Worm (Caenorhabditis elegans) whole organism, L4 larva: ENCODE results near the gene sru-7.
A peak's percentile ranks its signal among the peaks of the same experiment; 100 is the strongest.

Source experiments
- D1046.2 ChIP-seq: fragments of 200-800 bp; sonication (Bioruptor generic); IDR thresholded peaks from 2 replicates; pipeline ENCODE4 v1.3.6; 2022; ENCODE audit warnings: missing genetic modification characterization, missing compliant biosample characterization
- R02D3.7 ChIP-seq: fragments of 150-350 bp; sonication (generic microtip); optimal IDR thresholded peaks from 3 replicates; lab custom pipeline; 2014; ENCODE audit warnings: missing biosample characterization, missing genetic modification characterization
- T20F7.1 ChIP-seq: fragments of 200-800 bp; sonication (Bioruptor generic); optimal IDR thresholded peaks from 2 replicates; lab custom pipeline; 2018; ENCODE audit warnings: mild to moderate bottlenecking, missing genetic modification characterization, missing compliant biosample characterization
- Y75B8A.6 ChIP-seq: fragments of 200-800 bp; sonication (Bioruptor generic); IDR thresholded peaks from 2 replicates; pipeline ENCODE4 v1.3.6; 2022; ENCODE audit warnings: missing genetic modification reagents, missing genetic modification characterization, missing compliant biosample characterization
- ama-1 ChIP-seq: fragments of 150-350 bp; optimal IDR thresholded peaks from 2 replicates; lab custom pipeline; 2014; ENCODE audit warnings: inconsistent platforms, mixed read lengths
- attf-4 ChIP-seq: sonication (generic microtip); optimal IDR thresholded peaks from 3 replicates; lab custom pipeline; 2017; ENCODE audit warnings: missing biosample characterization, missing genetic modification characterization
- ceh-20 ChIP-seq: fragments of 200-800 bp; sonication (Bioruptor generic); IDR thresholded peaks from 2 replicates; pipeline ENCODE4 v1.3.6; 2022; ENCODE audit warnings: missing genetic modification reagents, missing genetic modification characterization, missing compliant biosample characterization
- ceh-28 ChIP-seq: fragments of 150-350 bp; optimal IDR thresholded peaks from 2 replicates; lab custom pipeline; 2014; ENCODE audit warnings: missing biosample characterization, missing genetic modification reagents, missing genetic modification characterization
- ceh-44 ChIP-seq: fragments of 200-800 bp; sonication (Bioruptor generic); IDR thresholded peaks from 2 replicates; pipeline ENCODE4 v1.3.6; 2022; ENCODE audit warnings: missing genetic modification reagents, missing genetic modification characterization, missing compliant biosample characterization
- ceh-62 ChIP-seq: sonication (generic microtip); optimal IDR thresholded peaks from 2 replicates; lab custom pipeline; 2017; ENCODE audit warnings: missing biosample characterization, missing genetic modification characterization
- cey-2 ChIP-seq: sonication (generic microtip); optimal IDR thresholded peaks from 3 replicates; lab custom pipeline; 2017; ENCODE audit warnings: missing genetic modification characterization, mild to moderate bottlenecking, missing compliant biosample characterization, antibody characterized with exemption, borderline replicate concordance; ENCODE audit not compliant: insufficient read depth
- ctbp-1 ChIP-seq: fragments of 200-800 bp; sonication (Bioruptor generic); IDR thresholded peaks from 2 replicates; pipeline ENCODE4 v1.3.6; 2022; ENCODE audit warnings: missing genetic modification reagents, missing genetic modification characterization, missing compliant biosample characterization
- daf-16 ChIP-seq, 3 experiments: sonication (generic microtip); optimal IDR thresholded peaks; 2 replicates each; lab custom pipeline; 2016 to 2017; ENCODE audit warnings: missing genetic modification characterization in 3 of 3, missing genetic modification reagents in 3 of 3, mild to moderate bottlenecking in 2 of 3, missing compliant biosample characterization in 2 of 3, missing biosample characterization in 1 of 3, moderate library complexity in 1 of 3
- dmd-6 ChIP-seq: fragments of 200-800 bp; sonication (Bioruptor generic); IDR thresholded peaks from 2 replicates; pipeline ENCODE4 v1.3.6; 2022; ENCODE audit warnings: missing genetic modification reagents, missing genetic modification characterization, missing compliant biosample characterization
- duxl-1 ChIP-seq: sonication (generic microtip); optimal IDR thresholded peaks from 2 replicates; lab custom pipeline; 2016; ENCODE audit warnings: mild to moderate bottlenecking, missing genetic modification characterization, moderate library complexity, missing compliant biosample characterization; ENCODE audit not compliant: poor library complexity
- egl-43 ChIP-seq: fragments of 200-800 bp; sonication (Bioruptor generic); IDR thresholded peaks from 2 replicates; pipeline ENCODE4 v1.3.6; 2022; ENCODE audit warnings: missing genetic modification reagents, missing genetic modification characterization, missing compliant biosample characterization
- fkh-10 ChIP-seq: fragments of 150-350 bp; optimal IDR thresholded peaks from 2 replicates; lab custom pipeline; 2014; ENCODE audit warnings: missing biosample characterization, missing genetic modification reagents, missing genetic modification characterization
- hif-1 ChIP-seq, 2 experiments: sonication (generic microtip); optimal IDR thresholded peaks; 2 replicates each; lab custom pipeline; 2016 to 2017; ENCODE audit warnings: missing compliant biosample characterization in 2 of 2, missing genetic modification characterization in 2 of 2, missing genetic modification reagents in 2 of 2, missing genotype in 2 of 2, mild to moderate bottlenecking in 1 of 2
- jun-1 ChIP-seq: fragments of 150-350 bp; optimal IDR thresholded peaks from 2 replicates; lab custom pipeline; 2014; ENCODE audit warnings: missing biosample characterization, missing genetic modification reagents, missing genetic modification characterization
- lin-1 ChIP-seq: fragments of 200-800 bp; sonication (Bioruptor generic); IDR thresholded peaks from 2 replicates; pipeline ENCODE4 v1.3.6; 2022; ENCODE audit warnings: missing genetic modification reagents, missing genetic modification characterization, missing compliant biosample characterization
- lin-13 ChIP-seq: fragments of 150-350 bp; optimal IDR thresholded peaks from 2 replicates; lab custom pipeline; 2014; ENCODE audit warnings: missing biosample characterization, missing genetic modification reagents, missing genetic modification characterization
- lsy-2 ChIP-seq, 2 experiments: fragments of 150-350 bp in 1 of 2; sonication (generic microtip) in 1 of 2; optimal IDR thresholded peaks; 2 replicates each; lab custom pipeline; 2014 to 2017; ENCODE audit warnings: missing biosample characterization in 2 of 2, missing genetic modification characterization in 2 of 2
- madf-5 ChIP-seq, 2 experiments: fragments of 200-800 bp; sonication (Bioruptor generic); IDR thresholded peaks; 2 replicates each; pipeline ENCODE4 v1.3.6; 2022; ENCODE audit warnings: missing compliant biosample characterization in 2 of 2, missing genetic modification characterization in 2 of 2
- mdl-1 ChIP-seq, 2 experiments: fragments of 150-350 bp in 1 of 2; sonication (generic microtip) in 1 of 2; optimal IDR thresholded peaks; 2 replicates each; lab custom pipeline; 2014 to 2017; ENCODE audit warnings: missing biosample characterization in 2 of 2, missing genetic modification characterization in 2 of 2
- mep-1 ChIP-seq: fragments of 150-350 bp; sonication (generic microtip); optimal IDR thresholded peaks from 3 replicates; lab custom pipeline; 2014; ENCODE audit warnings: missing biosample characterization, missing genetic modification characterization
- mes-2 ChIP-seq: sonication (generic microtip); optimal IDR thresholded peaks from 2 replicates; lab custom pipeline; 2016; ENCODE audit warnings: missing genotype, mild to moderate bottlenecking, missing genetic modification characterization, missing compliant biosample characterization; ENCODE audit not compliant: poor library complexity, severe bottlenecking
- mxl-2 ChIP-seq: fragments of 200-800 bp; sonication (Bioruptor generic); conservative IDR thresholded peaks from 2 replicates; pipeline ENCODE4 v1.3.6; 2022; ENCODE audit warnings: missing genetic modification reagents, missing genetic modification characterization, missing compliant biosample characterization
- mxl-3 ChIP-seq: fragments of 200-800 bp; sonication (Bioruptor generic); optimal IDR thresholded peaks from 2 replicates; lab custom pipeline; 2018; ENCODE audit warnings: mild to moderate bottlenecking, missing genetic modification characterization, missing compliant biosample characterization
- nhr-25 ChIP-seq: sonication (generic microtip); optimal IDR thresholded peaks from 2 replicates; lab custom pipeline; 2017; ENCODE audit warnings: missing genetic modification characterization, mild to moderate bottlenecking, missing compliant biosample characterization, antibody characterized with exemption, moderate library complexity, borderline replicate concordance; ENCODE audit not compliant: insufficient read depth
- nhr-42 ChIP-seq: fragments of 200-800 bp; sonication (Bioruptor generic); IDR thresholded peaks from 2 replicates; pipeline ENCODE4 v1.3.6; 2022; ENCODE audit warnings: missing genetic modification characterization, missing compliant biosample characterization
- nhr-6 ChIP-seq: fragments of 150-350 bp; optimal IDR thresholded peaks from 2 replicates; lab custom pipeline; 2014; ENCODE audit warnings: missing biosample characterization, missing genetic modification characterization
- nhr-77 ChIP-seq: fragments of 150-350 bp; optimal IDR thresholded peaks from 2 replicates; lab custom pipeline; 2014; ENCODE audit warnings: missing biosample characterization, missing genetic modification characterization
- php-3 ChIP-seq: fragments of 200-800 bp; sonication (Bioruptor generic); IDR thresholded peaks from 2 replicates; pipeline ENCODE4 v1.3.6; 2022; ENCODE audit warnings: missing genetic modification reagents, missing genetic modification characterization, missing compliant biosample characterization
- rbr-2 ChIP-seq: sonication (generic microtip); optimal IDR thresholded peaks from 2 replicates; lab custom pipeline; 2016; ENCODE audit warnings: missing genotype, missing genetic modification characterization, missing compliant biosample characterization
- saeg-2 ChIP-seq: fragments of 200-800 bp; sonication (Bioruptor generic); IDR thresholded peaks from 2 replicates; pipeline ENCODE4 v1.3.6; 2022; ENCODE audit warnings: missing genetic modification reagents, missing genetic modification characterization, missing compliant biosample characterization
- snpc-1.2 ChIP-seq: fragments of 200-800 bp; sonication (Bioruptor generic); IDR thresholded peaks from 2 replicates; pipeline ENCODE4 v1.3.6; 2022; ENCODE audit warnings: missing genetic modification reagents, missing genetic modification characterization, missing compliant biosample characterization
- snpc-4 ChIP-seq: fragments of 150-350 bp; optimal IDR thresholded peaks from 2 replicates; lab custom pipeline; 2014; ENCODE audit warnings: missing biosample characterization, missing genetic modification characterization
- spr-1 ChIP-seq: sonication (generic microtip); optimal IDR thresholded peaks from 2 replicates; lab custom pipeline; 2016; ENCODE audit warnings: mild to moderate bottlenecking, missing genetic modification characterization, missing compliant biosample characterization
- tag-97 ChIP-seq: fragments of 200-800 bp; sonication (Bioruptor generic); IDR thresholded peaks from 2 replicates; pipeline ENCODE4 v1.3.6; 2022; ENCODE audit warnings: missing genetic modification characterization, missing compliant biosample characterization
- tra-1 ChIP-seq: fragments of 200-800 bp; sonication (Bioruptor generic); IDR thresholded peaks from 2 replicates; pipeline ENCODE4 v1.3.6; 2022; ENCODE audit warnings: missing genetic modification reagents, missing genetic modification characterization, missing compliant biosample characterization
- vab-7 ChIP-seq: fragments of 200-800 bp; sonication (Bioruptor generic); IDR thresholded peaks from 2 replicates; pipeline ENCODE4 v1.3.6; 2022; ENCODE audit warnings: missing genetic modification reagents, missing genetic modification characterization, missing compliant biosample characterization
- zfp-3 ChIP-seq: fragments of 200-800 bp; sonication (Bioruptor generic); conservative IDR thresholded peaks from 2 replicates; pipeline ENCODE4 v1.3.6; 2022; ENCODE audit warnings: missing genetic modification reagents, missing genetic modification characterization, missing compliant biosample characterization

The sru-7 gene

DNA sequence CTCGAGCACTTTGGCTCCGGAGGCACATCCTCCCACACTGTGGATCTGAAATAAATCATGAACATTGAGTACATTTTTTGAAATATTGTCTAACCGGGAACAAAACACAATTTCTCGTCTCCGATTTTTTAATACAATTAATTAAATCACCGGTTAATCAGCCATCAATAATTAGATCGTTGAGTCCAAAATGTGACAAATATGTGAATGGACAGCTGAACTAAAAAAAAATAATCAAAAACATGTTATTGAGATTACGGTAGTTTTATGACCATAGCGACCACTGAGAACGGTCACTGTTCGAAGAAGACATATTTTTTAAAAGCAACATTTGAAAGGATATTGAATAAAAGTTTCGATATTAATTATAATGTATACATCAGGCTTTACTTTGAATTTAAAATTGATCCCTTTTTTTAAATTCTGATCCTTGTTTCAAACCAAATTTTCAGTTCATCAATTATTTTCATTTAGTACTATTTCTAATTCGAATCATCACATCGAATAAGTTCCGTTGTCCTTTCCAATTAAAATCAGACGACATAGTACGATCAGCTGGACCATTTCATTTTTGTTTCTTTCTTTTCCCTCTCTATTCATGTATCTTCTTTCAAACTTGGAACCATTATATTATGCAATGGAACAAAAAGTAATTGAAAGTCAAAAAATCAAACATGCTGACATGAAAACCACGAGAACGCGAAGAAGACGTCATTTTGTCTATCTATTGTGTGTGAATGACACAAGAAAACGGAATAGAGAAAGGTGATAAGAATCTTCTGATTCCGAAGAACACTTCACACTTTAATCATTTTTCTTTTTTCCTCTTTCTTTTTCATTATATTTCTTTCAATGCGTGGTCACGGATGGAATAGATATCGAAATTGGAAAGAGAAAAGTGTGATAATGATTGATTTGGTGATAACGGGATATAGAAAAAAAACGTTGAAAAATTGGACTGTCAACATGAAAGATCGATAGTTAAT is 38.0 kb downstream of the sru-7 start (continued):
- TF ChIP-seq jun-1 (peak; percentile 47), mes-2 (tag; lab: Kevin White, UChicago) (peak; percentile 40), egl-43 (GFP tag; lab: Robert Waterston, UW) (no peak), nhr-6 (tag; lab: Kevin White, UChicago) (peak; percentile 91), mep-1 (tag; lab: Kevin White, UChicago) (peak; percentile 75), ceh-44 (no peak), daf-16 (GFP tag; optimal IDR thresholded peaks at IDR 0.05; lab: Kevin White, UChicago) (peak in 1 of 2 experiments; percentile 92), daf-16 (tag; optimal IDR thresholded peaks at IDR 0.05; lab: Kevin White, UChicago) (peak; percentile 92), mdl-1 (tag; optimal IDR thresholded peaks at IDR 0.05; lab: Kevin White, UChicago) (peak; percentile 46 to 94), php-3 (GFP tag; lab: Robert Waterston, UW) (peak; percentile 97), vab-7 (GFP tag; lab: Robert Waterston, UW) (no peak), duxl-1 (peak; percentile 7), mxl-2 (GFP tag; lab: Robert Waterston, UW) (no peak), saeg-2 (GFP tag; lab: Robert Waterston, UW) (peak; percentile 77; the same call in 1 of the 2 replicates), ceh-28 (tag; lab: Kevin White, UChicago) (no peak), tag-97 (GFP tag; lab: Robert Waterston, UW) (no peak), mxl-3 (GFP tag; lab: Kevin White, UChicago) (peak; percentile 73), attf-4 (tag; lab: Kevin White, UChicago) (no peak), nhr-77 (tag; lab: Kevin White, UChicago) (peak; percentile 96), hif-1 (tag; optimal IDR thresholded peaks at IDR 0.05; lab: Kevin White, UChicago) (peak in 1 of 2 experiments; percentile 61), nhr-25 (tag; lab: Kevin White, UChicago) (peak; percentile 74), lin-13 (GFP tag; lab: Kevin White, UChicago) (peak; percentile 15), madf-5 (GFP tag; IDR thresholded peaks at IDR 0.05; lab: Robert Waterston, UW) (no peak), T20F7.1 (GFP tag; lab: Kevin White, UChicago) (peak; percentile 79), lin-1 (peak; percentile 88; the same call in 1 of the 2 replicates), lsy-2 (tag; optimal IDR thresholded peaks at IDR 0.05; lab: Kevin White, UChicago) (peak; percentile 33 to 72), spr-1 (tag; lab: Kevin White, UChicago) (no peak), tra-1 (peak; percentile 94), ceh-62 (tag; lab: Kevin White, UChicago) (no peak), Y75B8A.6 (GFP tag; lab: Robert Waterston, UW) (no peak), D1046.2 (GFP tag; lab: Robert Waterston, UW) (no peak), nhr-42 (GFP tag; lab: Robert Waterston, UW) (no peak), zfp-3 (GFP tag; lab: Robert Waterston, UW) (peak; percentile 61; the same call in 1 of the 2 replicates), R02D3.7 (tag; lab: Kevin White, UChicago) (no peak), snpc-4 (tag; lab: Kevin White, UChicago) (no peak), ama-1 (peak; percentile 0), rbr-2 (tag; lab: Kevin White, UChicago) (no peak), snpc-1.2 (GFP tag; lab: Robert Waterston, UW) (no peak), fkh-10 (GFP tag; lab: Kevin White, UChicago) (no peak), ceh-20 (peak; percentile 87), cey-2 (peak; percentile 95), dmd-6 (peak; percentile 99), ctbp-1 (GFP tag; lab: Robert Waterston, UW) (no peak)
